Fruit fly (Drosophila melanogaster): ENCODE measurements around the gene CG17075.
A peak's percentile ranks its signal among the peaks of the same experiment; 100 is the strongest.

- TF ChIP-seq dsx (GFP tag; optimal IDR thresholded peaks at IDR 0.05; ENCODE audit: poor library complexity, severe bottlenecking) (peak; percentile 78), acj6 (GFP tag; optimal IDR thresholded peaks at IDR 0.05) (peak; percentile 86), CG32006 (GFP tag; optimal IDR thresholded peaks at IDR 0.05) (peak; percentile 96), CG1621 (tag; optimal IDR thresholded peaks at IDR 0.05) (peak; percentile 74), CG8119 (GFP tag; IDR thresholded peaks at IDR 0.05) (peak; percentile 97), spab (GFP tag; optimal IDR thresholded peaks at IDR 0.05) (no peak), CG9139 (GFP tag; optimal IDR thresholded peaks at IDR 0.05) (peak; percentile 34), Eip75B (GFP tag; optimal IDR thresholded peaks at IDR 0.05) (peak; percentile 90), CG11294 (GFP tag; IDR thresholded peaks at IDR 0.05) (peak; percentile 83), CG10631 (GFP tag; optimal IDR thresholded peaks at IDR 0.05) (peak; percentile 87), dac (GFP tag; optimal IDR thresholded peaks at IDR 0.05) (peak; percentile 90)
Measured at dm6 chr2L:267441-268089, at the start of gene CG17075.
